Worm (Caenorhabditis elegans) whole organism, midembryonic: ENCODE results near the gene T28F3.11.
"Not testable (repeated sequence)": the region's sequence is repeated elsewhere in the genome, so short reads cannot be mapped to it uniquely, and the experiment has no call there.

Source experiments
- T22C8.4 ChIP-seq: fragments of 200-800 bp; sonication (Bioruptor generic); IDR thresholded peaks from 2 replicates; pipeline ENCODE4 v1.3.6; 2022; ENCODE audit warnings: missing genetic modification characterization, missing compliant biosample characterization
- cog-1 ChIP-seq: sonication (generic microtip); optimal IDR thresholded peaks from 2 replicates; lab custom pipeline; 2016; ENCODE audit warnings: missing genetic modification characterization, missing compliant biosample characterization
- flt-1 ChIP-seq: fragments of 200-800 bp; sonication (Bioruptor generic); IDR thresholded peaks from 2 replicates; pipeline ENCODE4 v1.3.6; 2022; ENCODE audit warnings: missing genetic modification characterization, missing compliant biosample characterization
- klf-2 ChIP-seq: fragments of 200-800 bp; sonication (Bioruptor generic); conservative IDR thresholded peaks from 2 replicates; pipeline ENCODE4 v1.3.6; 2022; ENCODE audit warnings: missing genetic modification reagents, missing genetic modification characterization, missing compliant biosample characterization
- med-1 ChIP-seq: sonication (generic microtip); optimal IDR thresholded peaks from 2 replicates; lab custom pipeline; 2017; ENCODE audit warnings: missing genetic modification characterization, mild to moderate bottlenecking, missing compliant biosample characterization, antibody characterized with exemption, missing genetic modification reagents; ENCODE audit not compliant: insufficient read depth
- ref-1 ChIP-seq: fragments of 200-800 bp; sonication (Bioruptor generic); conservative IDR thresholded peaks from 2 replicates; pipeline ENCODE4 v1.3.6; 2022; ENCODE audit warnings: missing genetic modification reagents, missing genetic modification characterization, missing compliant biosample characterization
- tab-1 ChIP-seq: fragments of 200-800 bp; sonication (Bioruptor generic); IDR thresholded peaks from 2 replicates; pipeline ENCODE4 v1.3.6; 2022; ENCODE audit warnings: missing genetic modification characterization, missing compliant biosample characterization
- ztf-23 ChIP-seq: fragments of 200-800 bp; sonication (Bioruptor generic); IDR thresholded peaks from 2 replicates; pipeline ENCODE4 v1.3.6; 2022; ENCODE audit warnings: missing genetic modification reagents, missing genetic modification characterization, missing compliant biosample characterization
- ztf-29 ChIP-seq: fragments of 200-800 bp; sonication (Bioruptor generic); IDR thresholded peaks from 2 replicates; pipeline ENCODE4 v1.3.6; 2022; ENCODE audit warnings: missing genetic modification reagents, missing genetic modification characterization, missing compliant biosample characterization

Gene T28F3.11

DNA sequence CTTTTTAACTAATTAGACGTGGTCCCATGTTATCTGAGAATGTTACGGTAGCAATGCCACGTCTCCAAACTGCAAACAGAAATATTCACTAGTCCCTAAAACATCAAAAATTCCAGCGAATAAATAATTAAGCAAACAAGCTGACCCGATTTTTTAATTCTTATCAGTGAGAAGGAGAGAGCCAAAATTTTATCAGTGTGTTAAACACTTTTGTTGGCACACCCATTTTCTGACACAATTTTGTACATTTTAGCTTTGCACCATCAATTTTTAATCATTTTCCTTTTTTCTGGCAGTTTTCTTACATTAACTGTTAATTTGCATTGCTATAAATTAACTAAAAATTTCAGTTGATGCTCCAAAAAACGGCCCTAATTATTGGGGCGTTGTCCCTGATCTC, 29.0 kb upstream of the T28F3.11 start, which contains the start of gene C49C3.4:
Gene C49C3.4, plus strand, starts transcription at position 351 of the 400 bp plus-strand sequence.
- no peak for TF ChIP-seq cog-1 (tag; lab: Kevin White, UChicago)
- TF ChIP-seq ztf-23 (GFP tag; lab: Robert Waterston, UW): no peak
- TF ChIP-seq flt-1 (GFP tag; lab: Robert Waterston, UW): no peak

DNA sequence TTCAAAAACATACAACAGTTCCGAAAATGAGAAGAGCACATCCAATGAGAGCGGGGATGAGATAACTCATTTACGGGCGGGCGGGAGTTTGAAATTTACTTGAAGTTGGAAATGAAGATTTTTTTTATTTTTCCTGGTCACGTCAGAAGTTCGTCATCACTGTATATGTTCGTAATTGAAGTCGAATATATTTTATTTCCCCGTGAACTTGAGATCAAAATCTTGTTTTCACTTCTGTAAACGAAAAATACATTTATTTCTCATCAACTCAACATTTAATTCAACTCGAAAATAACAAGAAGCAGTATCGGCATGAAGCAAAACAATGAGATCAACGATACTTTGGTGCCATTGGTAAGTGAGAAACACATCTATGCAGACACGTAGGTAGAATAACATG, 24.9 kb upstream of the T28F3.11 start, which contains the start of gene C49C3.20:
Gene C49C3.20, minus strand, starts transcription at position 101 of the 400 bp plus-strand sequence.
- TF ChIP-seq T22C8.4 (GFP tag; lab: Robert Waterston, UW) (no peak), tab-1 (GFP tag; lab: Robert Waterston, UW) (no peak), cog-1 (tag; lab: Kevin White, UChicago) (no peak), klf-2 (no peak), flt-1 (GFP tag; lab: Robert Waterston, UW) (no peak), ztf-23 (GFP tag; lab: Robert Waterston, UW) (no peak), med-1 (GFP tag; lab: Kevin White, UChicago) (no peak)

ce11 chrIV:17311842-17312241, 20.4 kb upstream of the T28F3.11 start, which contains the start of gene snf-9:
TSS of gene snf-9 (plus strand) at chrIV:17312142.
- TF ChIP-seq med-1 (GFP tag; lab: Kevin White, UChicago) (no peak), klf-2 (no peak), flt-1 (GFP tag; lab: Robert Waterston, UW) (no peak), ztf-29 (GFP tag; lab: Robert Waterston, UW) (no peak), tab-1 (GFP tag; lab: Robert Waterston, UW) (no peak), ref-1 (GFP tag; lab: Robert Waterston, UW) (no peak), T22C8.4 (GFP tag; lab: Robert Waterston, UW) (no peak), cog-1 (tag; lab: Kevin White, UChicago) (no peak), ztf-23 (GFP tag; lab: Robert Waterston, UW) (no peak)

DNA sequence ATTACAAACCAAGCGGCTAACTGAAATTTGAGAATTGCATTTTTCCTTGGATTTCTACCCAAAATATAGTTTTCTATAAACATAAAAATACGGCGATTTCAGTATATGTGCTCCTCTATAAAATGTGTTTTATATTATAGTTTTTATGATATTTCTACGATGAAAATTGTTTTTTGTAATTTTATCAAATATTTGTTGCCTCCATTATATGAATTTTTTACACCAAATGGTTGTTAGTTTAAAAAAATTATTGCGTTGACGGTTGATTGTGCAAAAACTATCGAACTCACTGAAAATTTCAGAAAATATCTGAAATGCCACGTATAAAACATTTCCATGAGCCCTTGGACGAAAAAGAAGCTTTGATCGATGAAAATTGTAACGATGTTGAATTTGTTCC, 16.7 kb upstream of the T28F3.11 start, which contains the start of gene T28F3.9:
Gene T28F3.9, plus strand, starts transcription at position 301 of the 400 bp plus-strand sequence.
- no peak for TF ChIP-seq ztf-29 (GFP tag; lab: Robert Waterston, UW)
- no peak for TF ChIP-seq med-1 (GFP tag; lab: Kevin White, UChicago)
- no peak for TF ChIP-seq ref-1 (GFP tag; lab: Robert Waterston, UW)
- TF ChIP-seq flt-1 (GFP tag; lab: Robert Waterston, UW): no peak
- TF ChIP-seq cog-1 (tag; lab: Kevin White, UChicago): no peak
- no peak for TF ChIP-seq tab-1 (GFP tag; lab: Robert Waterston, UW)
- no peak for TF ChIP-seq ztf-23 (GFP tag; lab: Robert Waterston, UW)
- no peak for TF ChIP-seq T22C8.4 (GFP tag; lab: Robert Waterston, UW)

DNA sequence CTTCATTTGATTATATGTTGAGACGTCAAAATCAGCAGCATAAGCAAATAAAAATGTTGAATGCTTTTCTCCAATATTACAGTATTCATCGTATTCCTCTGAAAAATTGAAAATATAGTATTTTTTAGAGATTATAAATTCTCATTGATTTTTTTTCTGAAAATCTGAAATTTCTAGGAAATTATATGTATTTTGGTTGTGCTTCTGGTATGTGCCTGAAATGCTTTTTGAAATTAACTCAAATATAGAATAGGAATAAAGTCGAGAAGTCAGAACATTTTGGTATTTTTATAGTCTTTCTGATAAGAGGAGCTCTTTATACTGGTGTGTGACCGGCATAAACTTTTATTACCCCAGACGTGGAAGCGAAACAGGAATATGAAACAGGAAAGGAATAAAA, 15.7 kb upstream of the T28F3.11 start, which contains the start of gene T28F3.8:
Gene T28F3.8, minus strand, starts transcription at position 101 of the 400 bp plus-strand sequence.
- not testable (repeated sequence) for TF ChIP-seq tab-1 (GFP tag; lab: Robert Waterston, UW); med-1 (GFP tag; lab: Kevin White, UChicago); ref-1 (GFP tag; lab: Robert Waterston, UW)

DNA sequence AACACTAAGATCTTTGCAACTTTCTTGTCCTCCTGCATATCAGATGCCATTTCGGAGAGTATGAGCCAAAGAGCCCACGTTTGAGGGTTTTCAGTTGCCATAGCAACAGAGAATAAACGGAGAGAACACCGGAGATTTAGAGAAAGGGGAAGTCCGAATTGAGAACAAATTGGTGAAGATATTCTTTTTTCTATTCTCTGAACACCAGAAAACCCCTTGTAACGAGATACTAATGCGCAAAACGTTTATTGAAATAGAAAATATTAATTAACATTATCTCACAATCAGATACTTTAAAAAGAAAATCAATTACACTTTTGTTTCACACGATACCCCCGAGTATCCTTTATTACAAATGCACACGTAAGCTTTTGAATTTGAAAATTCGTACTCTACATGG, 10.5 kb upstream of the T28F3.11 start, which contains the start of gene ifta-2:
Gene ifta-2, minus strand, starts transcription at position 101 of the 400 bp plus-strand sequence.
- TF ChIP-seq cog-1 (tag; lab: Kevin White, UChicago): no peak
- no peak for TF ChIP-seq klf-2
- no peak for TF ChIP-seq T22C8.4 (GFP tag; lab: Robert Waterston, UW)
- no peak for TF ChIP-seq ztf-23 (GFP tag; lab: Robert Waterston, UW)
- TF ChIP-seq flt-1 (GFP tag; lab: Robert Waterston, UW): no peak
- no peak for TF ChIP-seq ref-1 (GFP tag; lab: Robert Waterston, UW)
- TF ChIP-seq med-1 (GFP tag; lab: Kevin White, UChicago): no peak
- TF ChIP-seq ztf-29 (GFP tag; lab: Robert Waterston, UW): no peak
- TF ChIP-seq tab-1 (GFP tag; lab: Robert Waterston, UW): no peak

ce11 chrIV:17294489-17294888, 3.0 kb upstream of the T28F3.11 start, which contains the start of gene T28F3.5:
TSS of gene T28F3.5 (plus strand) at chrIV:17294789.
- TF ChIP-seq med-1 (GFP tag; lab: Kevin White, UChicago) (no peak), T22C8.4 (GFP tag; lab: Robert Waterston, UW) (no peak), tab-1 (GFP tag; lab: Robert Waterston, UW) (no peak), klf-2 (no peak), cog-1 (tag; lab: Kevin White, UChicago) (no peak), flt-1 (GFP tag; lab: Robert Waterston, UW) (no peak), ref-1 (GFP tag; lab: Robert Waterston, UW) (no peak), ztf-23 (GFP tag; lab: Robert Waterston, UW) (no peak), ztf-29 (GFP tag; lab: Robert Waterston, UW) (no peak)

ce11 chrIV:17293679-17294078, 2.2 kb upstream of the T28F3.11 start:
- TF ChIP-seq cog-1 (tag; lab: Kevin White, UChicago): no peak
- TF ChIP-seq tab-1 (GFP tag; lab: Robert Waterston, UW): no peak
- no peak for TF ChIP-seq ztf-29 (GFP tag; lab: Robert Waterston, UW)
- no peak for TF ChIP-seq T22C8.4 (GFP tag; lab: Robert Waterston, UW)
- TF ChIP-seq ref-1 (GFP tag; lab: Robert Waterston, UW): no peak
- TF ChIP-seq klf-2: no peak
- no peak for TF ChIP-seq ztf-23 (GFP tag; lab: Robert Waterston, UW)
- no peak for TF ChIP-seq med-1 (GFP tag; lab: Kevin White, UChicago)
- no peak for TF ChIP-seq flt-1 (GFP tag; lab: Robert Waterston, UW)

- no peak for TF ChIP-seq tab-1 (GFP tag; lab: Robert Waterston, UW)
- TF ChIP-seq T22C8.4 (GFP tag; lab: Robert Waterston, UW): no peak
- no peak for TF ChIP-seq ztf-29 (GFP tag; lab: Robert Waterston, UW)
- no peak for TF ChIP-seq klf-2
- no peak for TF ChIP-seq ztf-23 (GFP tag; lab: Robert Waterston, UW)
- no peak for TF ChIP-seq flt-1 (GFP tag; lab: Robert Waterston, UW)
- no peak for TF ChIP-seq ref-1 (GFP tag; lab: Robert Waterston, UW)
- TF ChIP-seq med-1 (GFP tag; lab: Kevin White, UChicago): no peak
- no peak for TF ChIP-seq cog-1 (tag; lab: Kevin White, UChicago)
These were observed 1.6 kb upstream of the T28F3.11 start for ce11 chrIV:17293068-17293467.
